Worm (Caenorhabditis elegans) whole organism, mixed stage, embryonic: ENCODE data around the gene C08F8.9.

Source experiments
- blmp-1 ChIP-seq: fragments of 150-350 bp; optimal IDR thresholded peaks from 2 replicates; lab custom pipeline; 2014; ENCODE audit warnings: missing biosample characterization, missing genetic modification characterization
- ceh-43 ChIP-seq: fragments of 200-800 bp; sonication (Bioruptor generic); optimal IDR thresholded peaks from 2 replicates; lab custom pipeline; 2018; ENCODE audit warnings: mild to moderate bottlenecking, missing genetic modification characterization, moderate library complexity, missing compliant biosample characterization
- elt-3 ChIP-seq: fragments of 150-350 bp; optimal IDR thresholded peaks from 2 replicates; lab custom pipeline; 2014; ENCODE audit warnings: missing biosample characterization, missing genetic modification characterization
- lin-13 ChIP-seq: fragments of 150-350 bp; optimal IDR thresholded peaks from 2 replicates; lab custom pipeline; 2014; ENCODE audit warnings: missing biosample characterization, missing genetic modification characterization
- nhr-12 ChIP-seq: fragments of 150-350 bp; optimal IDR thresholded peaks from 2 replicates; lab custom pipeline; 2014; ENCODE audit warnings: missing biosample characterization, missing genetic modification characterization
- nhr-237 ChIP-seq: fragments of 150-350 bp; optimal IDR thresholded peaks from 2 replicates; lab custom pipeline; 2014; ENCODE audit warnings: missing biosample characterization, missing genetic modification characterization
- nhr-28 ChIP-seq: fragments of 150-350 bp; optimal IDR thresholded peaks from 2 replicates; lab custom pipeline; 2014; ENCODE audit warnings: missing biosample characterization, missing genetic modification characterization
- nhr-76 ChIP-seq: sonication (generic microtip); optimal IDR thresholded peaks from 2 replicates; lab custom pipeline; 2017; ENCODE audit warnings: missing biosample characterization, missing genetic modification characterization
- snpc-4 ChIP-seq: fragments of 150-350 bp; optimal IDR thresholded peaks from 2 replicates; lab custom pipeline; 2014; ENCODE audit warnings: missing biosample characterization, missing genetic modification characterization
- sptf-1 ChIP-seq: sonication (generic microtip); optimal IDR thresholded peaks from 2 replicates; lab custom pipeline; 2017; ENCODE audit warnings: mild to moderate bottlenecking, missing genetic modification characterization, moderate library complexity, missing compliant biosample characterization
- unc-39 ChIP-seq: fragments of 150-350 bp; optimal IDR thresholded peaks from 2 replicates; lab custom pipeline; 2014; ENCODE audit warnings: missing biosample characterization, missing genetic modification characterization
- unc-62 ChIP-seq: fragments of 150-350 bp; optimal IDR thresholded peaks from 2 replicates; lab custom pipeline; 2014; ENCODE audit warnings: missing biosample characterization, missing genetic modification reagents, missing genetic modification characterization
- ztf-11 ChIP-seq: fragments of 150-350 bp; optimal IDR thresholded peaks from 2 replicates; lab custom pipeline; 2014; ENCODE audit warnings: missing biosample characterization, missing genetic modification characterization

DNA sequence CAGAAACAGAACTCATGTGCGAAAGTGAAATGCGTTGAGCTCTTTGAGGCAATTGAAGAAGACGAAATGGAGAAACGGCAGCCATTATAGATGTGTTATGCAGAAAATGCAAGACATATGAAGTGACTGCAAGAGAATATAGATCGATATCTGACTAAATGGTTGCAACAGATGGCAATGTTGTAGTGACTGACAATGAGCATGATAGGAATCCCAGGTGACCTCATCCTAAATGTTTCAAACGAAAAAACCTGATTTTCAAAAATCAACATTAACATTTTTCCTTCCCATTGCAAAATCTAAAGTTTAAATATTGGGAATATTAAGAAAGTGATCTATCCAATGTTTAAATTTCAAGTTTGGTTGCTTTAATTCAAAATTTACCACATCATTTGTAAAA lies 17.7 kb downstream of the C08F8.9 start, which contains the start of gene C08F8.15:
- no peak for TF ChIP-seq unc-39
- no peak for TF ChIP-seq nhr-12
- no peak for TF ChIP-seq elt-3 (tag; lab: Kevin White, UChicago)
- TF ChIP-seq ztf-11 (tag; lab: Kevin White, UChicago), result no peak
- no peak for TF ChIP-seq nhr-76 (tag; lab: Kevin White, UChicago)
- TF ChIP-seq unc-62 (GFP tag; lab: Kevin White, UChicago), result no peak
- no peak for TF ChIP-seq nhr-237
- no peak for TF ChIP-seq lin-13 (tag; lab: Kevin White, UChicago)
- TF ChIP-seq blmp-1 (tag; lab: Kevin White, UChicago), result no peak
- TF ChIP-seq sptf-1 (tag; lab: Kevin White, UChicago), result no peak
- TF ChIP-seq snpc-4 (tag; lab: Kevin White, UChicago), result no peak
- TF ChIP-seq nhr-28 (tag; lab: Kevin White, UChicago), result no peak
- TF ChIP-seq ceh-43 (GFP tag; lab: Kevin White, UChicago), result no peak
